Fruit fly (Drosophila melanogaster): Measurements from ENCODE around the gene epsilonCOP.

epsilonCOP gene

DNA sequence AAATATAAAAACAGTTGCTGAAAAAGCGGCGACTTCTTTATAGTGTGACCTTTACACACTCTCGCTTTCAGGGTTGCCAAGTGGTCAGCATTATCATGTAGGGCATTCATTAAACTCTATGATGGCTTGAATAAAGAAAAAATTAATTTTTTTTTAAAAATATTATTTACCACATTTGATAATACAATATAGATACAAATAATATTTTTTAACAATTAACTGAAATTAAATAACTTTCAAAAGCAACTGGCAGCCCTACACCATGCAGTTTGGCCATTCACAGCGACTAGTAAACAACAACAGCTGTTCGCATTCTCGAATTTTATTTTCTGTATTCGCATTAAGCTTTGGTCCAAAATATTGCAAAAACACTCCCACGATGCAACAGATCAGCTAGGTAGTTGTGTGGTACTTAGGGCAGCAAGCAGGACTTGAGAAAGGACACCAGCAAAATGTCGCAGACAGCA lies 1.9 kb downstream of the epsilonCOP start, which contains the start of the genes Phf5a and CG31638 (continued):
- TF ChIP-seq Drgx (GFP tag; IDR thresholded peaks at IDR 0.05) (peak; percentile 93), CG7963 (GFP tag; IDR thresholded peaks at IDR 0.05; ENCODE audit: partially characterized antibody) (no peak), PHDP (tag; optimal IDR thresholded peaks at IDR 0.05) (peak; percentile 97), row (GFP tag; IDR thresholded peaks at IDR 0.05) (peak; percentile 99), CG30431 (GFP tag; optimal IDR thresholded peaks at IDR 0.05) (peak; percentile 4), CG6654 (GFP tag; optimal IDR thresholded peaks at IDR 0.05) (peak; percentile 78), emc (GFP tag; optimal IDR thresholded peaks at IDR 0.05) (no peak), Vsx1 (GFP tag; optimal IDR thresholded peaks at IDR 0.05) (peak; percentile 84), CG3065 (GFP tag; optimal IDR thresholded peaks at IDR 0.05) (peak; percentile 88), lola (GFP tag; optimal IDR thresholded peaks at IDR 0.05) (peak in 1 of 3 experiments; percentile 73), Blimp-1 (GFP tag; optimal IDR thresholded peaks at IDR 0.05) (peak; percentile 99), D19B (GFP tag; optimal IDR thresholded peaks at IDR 0.05) (peak; percentile 84), yki (optimal IDR thresholded peaks at IDR 0.05) (no peak), CG1024 (GFP tag; IDR thresholded peaks at IDR 0.05) (peak; percentile 64), nerfin-2 (GFP tag; IDR thresholded peaks at IDR 0.05; ENCODE audit: partially characterized antibody) (no peak), Atf3 (GFP tag; optimal IDR thresholded peaks at IDR 0.05) (peak; percentile 52), dan (GFP tag; IDR thresholded peaks at IDR 0.05) (peak; percentile 88), Atf6 (GFP tag; IDR thresholded peaks at IDR 0.05) (peak; percentile 68; the same call in 1 of the 2 replicates), slp2 (GFP tag; optimal IDR thresholded peaks at IDR 0.05) (peak; percentile 61), luna (GFP tag; optimal IDR thresholded peaks at IDR 0.05) (no peak), CG14710 (tag; optimal IDR thresholded peaks at IDR 0.05) (peak; percentile 97), CG10321 (GFP tag; IDR thresholded peaks at IDR 0.05) (peak; percentile 58; the same call in 1 of the 2 replicates), CG9609 (GFP tag; optimal IDR thresholded peaks at IDR 0.05) (peak; percentile 73), Camta (GFP tag; optimal IDR thresholded peaks at IDR 0.05) (peak; percentile 40), Hsf (GFP tag; optimal IDR thresholded peaks at IDR 0.05) (peak; percentile 28), CG34224 (GFP tag; IDR thresholded peaks at IDR 0.05; ENCODE audit: partially characterized antibody) (0 out of 3 replicates have a peak, but pooled peaks have one; percentile 39), cg (GFP tag; optimal IDR thresholded peaks at IDR 0.05) (no peak), CG4424 (GFP tag; optimal IDR thresholded peaks at IDR 0.05) (peak; percentile 97), CG3847 (GFP tag; IDR thresholded peaks at IDR 0.05) (peak; percentile 90), CG11560 (tag; IDR thresholded peaks at IDR 0.05) (no peak), seq (GFP tag; IDR thresholded peaks at IDR 0.05) (peak; percentile 79), grau (tag; optimal IDR thresholded peaks at IDR 0.05) (peak; percentile 82), CG4730 (GFP tag; IDR thresholded peaks at IDR 0.05) (peak; percentile 97), B-H1 (GFP tag; IDR thresholded peaks at IDR 0.05) (peak; percentile 96), CG15269 (tag; optimal IDR thresholded peaks at IDR 0.05) (peak; percentile 87), CG10543 (GFP tag; optimal IDR thresholded peaks at IDR 0.05) (peak; percentile 84), Mes4 (GFP tag; optimal IDR thresholded peaks at IDR 0.05) (peak; percentile 1), CG12391 (tag; optimal IDR thresholded peaks at IDR 0.05) (peak; percentile 99), gem (tag; optimal IDR thresholded peaks at IDR 0.05) (peak; percentile 99), B-H2 (GFP tag; optimal IDR thresholded peaks at IDR 0.05) (peak; percentile 62), CG1529 (GFP tag; optimal IDR thresholded peaks at IDR 0.05) (peak; percentile 85), HLH4C (GFP tag; IDR thresholded peaks at IDR 0.05; ENCODE audit: partially characterized antibody) (no peak), ftz-f1 (GFP tag; optimal IDR thresholded peaks at IDR 0.05) (no peak), CG2116 (GFP tag; optimal IDR thresholded peaks at IDR 0.05) (peak; percentile 78), CG4360 (GFP tag; IDR thresholded peaks at IDR 0.05) (peak; percentile 68), knrl (GFP tag; IDR thresholded peaks at IDR 0.05; ENCODE audit: partially characterized antibody) (peak; percentile 57), psq (GFP tag; optimal IDR thresholded peaks at IDR 0.05) (peak; percentile 36), HLHmδ (GFP tag; optimal IDR thresholded peaks at IDR 0.05) (no peak), btn (GFP tag; optimal IDR thresholded peaks at IDR 0.05) (no peak), dmrt11E (tag; optimal IDR thresholded peaks at IDR 0.05) (peak; percentile 93), lmd (GFP tag; IDR thresholded peaks at IDR 0.05) (peak; percentile 64)

Data from whole organism, embryonic.